Worm (Caenorhabditis elegans) whole organism, late embryonic: ENCODE data around the gene F20H11.1.

Experiments
- ceh-14 ChIP-seq: sonication (generic microtip); optimal IDR thresholded peaks from 2 replicates; lab custom pipeline; 2016; ENCODE audit warnings: missing genotype, missing genetic modification characterization, missing compliant biosample characterization
- ceh-30 ChIP-seq: fragments of 150-350 bp; optimal IDR thresholded peaks from 2 replicates; lab custom pipeline; 2014; ENCODE audit warnings: missing biosample characterization, missing genetic modification characterization
- fax-1 ChIP-seq: sonication (generic microtip); optimal IDR thresholded peaks from 2 replicates; lab custom pipeline; 2016; ENCODE audit warnings: missing genotype, missing genetic modification characterization, missing compliant biosample characterization
- fkh-10 ChIP-seq: fragments of 150-350 bp; optimal IDR thresholded peaks from 2 replicates; lab custom pipeline; 2014; ENCODE audit warnings: missing biosample characterization, missing genetic modification reagents, missing genetic modification characterization
- pag-3 ChIP-seq: sonication (generic microtip); optimal IDR thresholded peaks from 2 replicates; lab custom pipeline; 2016; ENCODE audit warnings: missing compliant biosample characterization, missing genetic modification characterization, borderline replicate concordance
- pha-2 ChIP-seq: sonication (generic microtip); optimal IDR thresholded peaks from 2 replicates; lab custom pipeline; 2017; ENCODE audit warnings: mild to moderate bottlenecking, missing genetic modification characterization, missing compliant biosample characterization

DNA sequence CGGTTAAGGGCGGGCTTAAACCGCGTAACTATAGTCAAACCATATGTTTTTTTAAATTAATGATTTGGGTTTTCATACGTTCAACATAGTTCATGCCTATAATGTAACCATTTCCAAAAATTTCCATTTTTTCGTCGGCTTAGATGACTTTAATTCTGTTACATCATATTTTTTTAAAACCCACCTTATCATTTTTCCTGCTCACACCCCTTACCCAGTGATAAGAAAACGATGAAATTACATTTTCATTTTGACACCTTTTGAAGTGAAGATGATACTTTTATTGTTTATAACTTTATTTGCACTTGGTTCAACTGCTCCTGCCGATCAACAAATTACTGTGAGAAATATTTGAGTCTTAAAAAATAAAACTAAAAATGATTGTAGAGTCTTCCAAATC, 20.3 kb upstream of the F20H11.1 start, which contains the start of gene ctsa-4.2:
- no peak for TF ChIP-seq fkh-10 (GFP tag; lab: Kevin White, UChicago)
- no peak for TF ChIP-seq pag-3 (tag; lab: Kevin White, UChicago)
- TF ChIP-seq ceh-30 (tag; lab: Kevin White, UChicago): no peak
- TF ChIP-seq fax-1 (tag; lab: Kevin White, UChicago): no peak
- no peak for TF ChIP-seq ceh-14 (tag; lab: Kevin White, UChicago)
- TF ChIP-seq pha-2 (tag; lab: Kevin White, UChicago): no peak
